Fruit fly (Drosophila melanogaster) whole organism: ENCODE results near the gene Ythdc1.

ENCODE experiments used
- CG8478 ChIP-seq: fragments of >200 bp; optimal IDR thresholded peaks from 2 replicates; lab custom pipeline; 2018; ENCODE audit warnings: inconsistent platforms
- Dll ChIP-seq: fragments of >200 bp; optimal IDR thresholded peaks from 2 replicates; lab custom pipeline; 2017
- EcR ChIP-seq, 2 experiments: fragments of >200 bp; optimal IDR thresholded peaks; 2 replicates each; lab custom pipeline; 2017; ENCODE audit warnings: missing biosample characterization in 2 of 2, missing genetic modification characterization in 2 of 2, missing genetic modification reagents in 2 of 2
- pan ChIP-seq: fragments of >200 bp; optimal IDR thresholded peaks from 2 replicates; lab custom pipeline; 2017
- psq ChIP-seq: fragments of >200 bp; optimal IDR thresholded peaks from 2 replicates; lab custom pipeline; 2017
- usp ChIP-seq: fragments of >200 bp; optimal IDR thresholded peaks from 2 replicates; lab custom pipeline; 2017; ENCODE audit warnings: missing biosample characterization, missing genetic modification characterization, mixed read lengths

- TF ChIP-seq CG8478 (no peak), usp (GFP tag; lab: Kevin White, UChicago) (no peak), pan (lab: Kevin White, UChicago) (no peak), psq (lab: Kevin White, UChicago) (no peak), EcR (GFP tag; optimal IDR thresholded peaks at IDR 0.05; lab: Kevin White, UChicago) (no peak), Dll (lab: Kevin White, UChicago) (no peak)
These were observed 37.7 kb upstream of the Ythdc1 start for dm6 chr3L:3411699-3412098.
